Fruit fly (Drosophila melanogaster): ENCODE data around the gene CG3706.

CG3706 gene

dm6 chrX:932166-932565, at the start of gene CG3706, which contains the start of gene CG32815:
CG3706 (minus strand) TSS chrX:932475.
CG32815 (plus strand) TSS chrX:932466.
- TF ChIP-seq CG8478 (optimal IDR thresholded peaks at IDR 0.05) (no peak), pan (optimal IDR thresholded peaks at IDR 0.05) (no peak), usp (GFP tag; optimal IDR thresholded peaks at IDR 0.05) (no peak), Dll (optimal IDR thresholded peaks at IDR 0.05) (no peak), EcR (GFP tag; optimal IDR thresholded peaks at IDR 0.05) (no peak), psq (optimal IDR thresholded peaks at IDR 0.05) (no peak)

DNA sequence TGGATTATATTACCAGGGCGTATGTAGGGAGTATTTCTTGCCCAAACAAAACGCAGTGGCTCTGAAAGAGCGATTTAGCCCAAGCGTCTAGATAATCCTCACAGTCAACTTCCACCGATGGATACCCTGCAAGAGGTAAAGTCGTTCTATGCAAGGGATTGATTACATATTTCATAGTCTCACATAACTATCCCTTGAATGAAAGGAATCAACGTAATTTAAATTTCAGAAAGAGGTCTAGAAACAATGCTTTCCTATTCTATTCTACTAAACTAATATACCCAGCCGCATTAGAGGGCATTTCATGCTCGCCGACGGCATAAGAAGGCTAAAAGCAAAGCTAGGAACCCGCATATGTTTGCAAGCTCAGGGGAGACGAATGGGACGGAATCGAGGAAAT, 34.5 kb upstream of the CG3706 start:
- TF ChIP-seq EcR (GFP tag; optimal IDR thresholded peaks at IDR 0.05) (no peak), Dll (optimal IDR thresholded peaks at IDR 0.05) (no peak), pan (optimal IDR thresholded peaks at IDR 0.05) (no peak), usp (GFP tag; optimal IDR thresholded peaks at IDR 0.05) (no peak), psq (optimal IDR thresholded peaks at IDR 0.05) (no peak), CG8478 (optimal IDR thresholded peaks at IDR 0.05) (no peak)

DNA sequence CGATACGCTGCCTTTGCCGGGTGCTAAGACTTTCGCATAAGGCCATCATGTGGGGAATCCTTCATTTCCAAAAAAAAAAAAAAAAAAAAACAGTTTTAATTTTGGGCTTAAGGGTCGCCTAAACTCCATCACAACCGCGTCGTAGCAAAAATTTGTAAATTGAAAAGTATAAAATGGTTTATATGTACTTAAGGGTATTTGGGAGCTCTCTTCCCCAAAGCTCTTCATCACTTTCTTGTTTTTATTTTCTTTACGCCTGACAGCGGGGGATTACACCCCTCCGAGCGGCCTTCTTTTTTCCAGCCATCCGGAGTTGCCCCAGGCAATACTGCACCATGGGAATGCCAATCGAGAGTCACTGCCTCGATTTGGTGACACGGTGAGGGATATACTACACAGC, 31.7 kb upstream of the CG3706 start:
- TF ChIP-seq Dll (optimal IDR thresholded peaks at IDR 0.05) (no peak), psq (optimal IDR thresholded peaks at IDR 0.05) (no peak), EcR (GFP tag; optimal IDR thresholded peaks at IDR 0.05) (no peak), usp (GFP tag; optimal IDR thresholded peaks at IDR 0.05) (no peak), pan (optimal IDR thresholded peaks at IDR 0.05) (no peak), CG8478 (optimal IDR thresholded peaks at IDR 0.05) (no peak)

DNA sequence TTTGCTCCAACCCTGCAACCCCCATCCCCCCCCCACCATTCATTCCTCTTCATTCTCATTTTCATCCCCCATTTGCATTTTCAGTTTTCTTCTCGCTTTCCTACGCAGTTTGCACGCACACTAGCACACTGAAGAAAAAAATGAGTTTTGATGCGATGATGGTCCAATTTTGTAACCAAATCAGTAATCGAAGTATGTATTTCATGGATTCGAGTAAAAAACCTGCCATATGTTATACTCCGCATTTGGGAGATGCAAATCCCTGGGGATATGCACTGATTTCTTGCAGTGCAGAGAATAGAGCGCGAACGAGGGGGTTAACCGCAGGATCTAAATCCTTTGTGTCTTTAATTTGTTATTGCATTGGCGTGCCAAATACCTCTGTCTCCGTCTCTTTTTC, 23.6 kb upstream of the CG3706 start:
- TF ChIP-seq EcR (GFP tag; optimal IDR thresholded peaks at IDR 0.05), result no peak
- TF ChIP-seq pan (optimal IDR thresholded peaks at IDR 0.05), result no peak

dm6 chrX:953807-954206, 21.5 kb upstream of the CG3706 start:
- no peak for TF ChIP-seq pan (optimal IDR thresholded peaks at IDR 0.05)
- TF ChIP-seq psq (optimal IDR thresholded peaks at IDR 0.05), result no peak
- no peak for TF ChIP-seq CG8478 (optimal IDR thresholded peaks at IDR 0.05)
- no peak for TF ChIP-seq Dll (optimal IDR thresholded peaks at IDR 0.05)
- no peak for TF ChIP-seq usp (GFP tag; optimal IDR thresholded peaks at IDR 0.05)
- no peak for TF ChIP-seq EcR (GFP tag; optimal IDR thresholded peaks at IDR 0.05)

dm6 chrX:951800-952199, 19.5 kb upstream of the CG3706 start, which contains the start of gene CG3690:
CG3690 (minus strand) TSS chrX:951900.
- TF ChIP-seq CG8478 (optimal IDR thresholded peaks at IDR 0.05) (no peak), usp (GFP tag; optimal IDR thresholded peaks at IDR 0.05) (no peak), EcR (GFP tag; optimal IDR thresholded peaks at IDR 0.05) (no peak), psq (optimal IDR thresholded peaks at IDR 0.05) (no peak), Dll (optimal IDR thresholded peaks at IDR 0.05) (no peak), pan (optimal IDR thresholded peaks at IDR 0.05) (no peak)

dm6 chrX:948285-948556, 15.9 kb upstream of the CG3706 start:
- TF ChIP-seq psq (optimal IDR thresholded peaks at IDR 0.05) (no peak), pan (optimal IDR thresholded peaks at IDR 0.05) (no peak), CG8478 (optimal IDR thresholded peaks at IDR 0.05) (no peak), Dll (optimal IDR thresholded peaks at IDR 0.05) (no peak), usp (GFP tag; optimal IDR thresholded peaks at IDR 0.05) (no peak), EcR (GFP tag; optimal IDR thresholded peaks at IDR 0.05) (no peak)

DNA sequence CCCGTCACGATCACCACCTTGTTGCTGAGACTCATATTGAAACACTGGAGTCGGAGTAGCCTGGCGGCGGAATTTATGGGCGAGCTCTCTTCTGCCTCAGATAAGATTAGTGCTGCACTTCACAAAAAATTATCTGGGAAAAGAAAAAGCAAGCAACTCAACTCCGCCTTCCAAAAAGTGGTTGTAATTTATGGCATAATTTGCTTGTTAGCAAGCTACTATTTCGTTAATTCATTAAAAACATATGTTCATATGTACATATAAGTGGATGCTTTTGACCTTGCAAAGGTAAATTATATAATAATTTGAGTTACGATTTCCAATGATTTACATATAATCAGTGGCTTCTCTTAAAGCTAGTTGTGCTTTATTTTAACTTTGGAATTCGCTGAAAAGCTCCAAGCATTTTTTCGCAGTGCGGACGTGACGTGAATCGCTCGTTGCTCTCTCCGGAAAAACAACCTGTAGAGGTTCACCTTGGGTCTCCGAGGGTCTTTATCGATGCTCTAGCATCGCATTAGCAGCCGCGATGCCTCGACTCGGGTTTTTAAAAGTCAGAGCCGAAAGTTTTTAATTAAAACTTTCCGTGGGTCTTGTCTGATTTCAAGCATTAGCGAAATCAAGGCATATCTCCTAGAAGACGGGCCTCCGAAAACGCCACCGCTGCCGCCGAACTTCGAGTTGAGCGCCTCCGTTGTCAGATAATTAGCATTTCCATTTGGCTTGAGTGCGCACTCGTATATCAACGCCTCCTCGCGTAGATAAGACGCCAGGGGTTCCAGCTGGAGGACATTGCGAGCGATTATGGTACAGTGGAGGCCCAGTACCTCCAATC, 15.4 kb upstream of the CG3706 start, which contains the start of gene CG3699:
TSS of gene CG3699 (minus strand) at position 51 of the 835 bp plus-strand sequence.
- no peak for TF ChIP-seq usp (GFP tag; optimal IDR thresholded peaks at IDR 0.05)
- no peak for TF ChIP-seq pan (optimal IDR thresholded peaks at IDR 0.05)
- TF ChIP-seq CG8478 (optimal IDR thresholded peaks at IDR 0.05), result no peak
- no peak for TF ChIP-seq Dll (optimal IDR thresholded peaks at IDR 0.05)
- TF ChIP-seq EcR (GFP tag; optimal IDR thresholded peaks at IDR 0.05), result no peak
- TF ChIP-seq psq (optimal IDR thresholded peaks at IDR 0.05), result no peak

DNA sequence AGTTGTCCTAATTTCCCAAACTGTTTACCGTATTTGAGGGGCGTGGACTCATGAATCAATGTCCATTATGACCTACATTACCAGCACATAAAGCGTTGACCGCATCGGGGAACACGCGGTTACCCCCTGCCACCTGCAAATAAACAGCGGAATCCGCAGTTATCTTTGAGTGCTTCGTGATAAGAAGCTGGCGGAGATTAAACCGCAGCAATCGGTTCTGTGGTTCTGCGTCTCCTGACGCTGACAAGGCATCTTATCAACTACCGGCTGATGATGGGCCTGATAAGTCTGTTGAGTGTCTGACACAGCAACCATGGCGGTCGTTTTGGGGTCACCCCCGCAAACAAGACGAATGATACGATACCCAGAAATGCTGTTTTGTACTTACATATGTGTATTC, 13.9 kb upstream of the CG3706 start:
- no peak for TF ChIP-seq EcR (GFP tag; optimal IDR thresholded peaks at IDR 0.05)
- no peak for TF ChIP-seq psq (optimal IDR thresholded peaks at IDR 0.05)
- no peak for TF ChIP-seq pan (optimal IDR thresholded peaks at IDR 0.05)
- TF ChIP-seq CG8478 (optimal IDR thresholded peaks at IDR 0.05), result no peak
- TF ChIP-seq Dll (optimal IDR thresholded peaks at IDR 0.05), result no peak
- TF ChIP-seq usp (GFP tag; optimal IDR thresholded peaks at IDR 0.05), result no peak

- TF ChIP-seq psq (optimal IDR thresholded peaks at IDR 0.05), result no peak
- TF ChIP-seq EcR (GFP tag; optimal IDR thresholded peaks at IDR 0.05), result no peak
- no peak for TF ChIP-seq pan (optimal IDR thresholded peaks at IDR 0.05)
- no peak for TF ChIP-seq usp (GFP tag; optimal IDR thresholded peaks at IDR 0.05)
- no peak for TF ChIP-seq CG8478 (optimal IDR thresholded peaks at IDR 0.05)
- TF ChIP-seq Dll (optimal IDR thresholded peaks at IDR 0.05), result no peak
These were observed 13.3 kb upstream of the CG3706 start, which contains the start of gene CG3703 for dm6 chrX:945446-946013. CG3703 (minus strand) TSS chrX:945773.

DNA sequence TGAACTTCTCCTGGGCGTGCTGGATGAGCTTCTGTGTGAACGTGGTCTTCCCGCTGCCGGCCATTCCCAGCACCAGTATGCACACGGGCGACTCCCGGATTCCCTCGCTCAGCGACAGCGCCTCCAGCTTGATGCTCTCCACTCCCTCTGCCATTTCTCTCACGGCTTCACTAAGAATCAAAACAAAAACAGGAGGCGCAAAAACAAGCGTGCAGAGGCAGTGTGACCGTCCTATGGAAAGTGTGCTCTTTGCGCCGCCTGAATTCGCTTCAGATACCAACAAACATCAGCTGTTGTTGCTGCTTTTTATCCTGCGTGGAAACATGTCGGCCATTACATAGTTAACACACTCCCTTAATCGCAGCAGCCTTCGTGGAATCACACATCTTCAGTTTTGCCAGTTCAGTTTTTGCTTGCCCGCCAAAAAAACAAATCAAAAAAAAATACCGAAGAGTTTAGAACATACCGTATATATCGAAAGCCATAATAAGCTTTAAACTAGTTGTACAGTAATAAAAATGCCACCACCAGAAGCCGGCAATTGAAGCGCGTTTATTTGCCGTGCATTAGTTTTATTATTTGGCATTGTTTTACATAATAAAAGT, 8.4 kb upstream of the CG3706 start, which contains the start of the genes CG3704 and mus81:
TSS of gene CG3704 (minus strand) at position 226 of the 605 bp plus-strand sequence.
TSS of gene mus81 (plus strand) at position 496 of the 605 bp plus-strand sequence.
- TF ChIP-seq Dll (optimal IDR thresholded peaks at IDR 0.05) (peak; percentile 27), CG8478 (optimal IDR thresholded peaks at IDR 0.05) (no peak)

- TF ChIP-seq EcR (GFP tag; optimal IDR thresholded peaks at IDR 0.05), result no peak
- no peak for TF ChIP-seq psq (optimal IDR thresholded peaks at IDR 0.05)
- TF ChIP-seq usp (GFP tag; optimal IDR thresholded peaks at IDR 0.05), result no peak
- TF ChIP-seq CG8478 (optimal IDR thresholded peaks at IDR 0.05), result no peak
- TF ChIP-seq pan (optimal IDR thresholded peaks at IDR 0.05), result no peak
These were observed 3.6 kb upstream of the CG3706 start for dm6 chrX:935901-936207.
